Worm (Caenorhabditis elegans): Measurements from ENCODE around the gene fbxb-3.

fbxb-3 gene

ce11 chrIV:11871083-11871482, 32.3 kb downstream of the fbxb-3 start (continued):
- TF ChIP-seq nhr-129 (tag; optimal IDR thresholded peaks at IDR 0.05) (peak; percentile 16), nhr-11 (tag; optimal IDR thresholded peaks at IDR 0.05) (no peak), nhr-6 (tag; optimal IDR thresholded peaks at IDR 0.05) (no peak), dmd-4 (tag; optimal IDR thresholded peaks at IDR 0.05) (no peak), fos-1 (tag; optimal IDR thresholded peaks at IDR 0.05) (peak; percentile 19), unc-55 (GFP tag; optimal IDR thresholded peaks at IDR 0.05) (peak; percentile 50)

ce11 chrIV:11871898-11872297, 33.1 kb downstream of the fbxb-3 start:
- TF ChIP-seq snpc-4 (tag; optimal IDR thresholded peaks at IDR 0.05) (no peak), skn-1 (tag; optimal IDR thresholded peaks at IDR 0.05) (no peak), sma-3 (GFP tag; optimal IDR thresholded peaks at IDR 0.05) (no peak), ceh-16 (tag; optimal IDR thresholded peaks at IDR 0.05) (no peak), C34F6.9 (tag; optimal IDR thresholded peaks at IDR 0.05) (no peak), unc-62 (GFP tag; optimal IDR thresholded peaks at IDR 0.05) (no peak), lin-11 (tag; optimal IDR thresholded peaks at IDR 0.05) (no peak), unc-55 (GFP tag; optimal IDR thresholded peaks at IDR 0.05) (no peak), nhr-11 (tag; optimal IDR thresholded peaks at IDR 0.05) (no peak), nhr-23 (tag; optimal IDR thresholded peaks at IDR 0.05) (no peak), nhr-25 (tag; optimal IDR thresholded peaks at IDR 0.05) (no peak), nhr-77 (tag; optimal IDR thresholded peaks at IDR 0.05) (no peak), ama-1 (optimal IDR thresholded peaks at IDR 0.05) (no peak), sem-4 (tag; optimal IDR thresholded peaks at IDR 0.05) (no peak), lin-13 (GFP tag; optimal IDR thresholded peaks at IDR 0.05) (no peak), ztf-11 (tag; optimal IDR thresholded peaks at IDR 0.05) (no peak), nhr-129 (tag; optimal IDR thresholded peaks at IDR 0.05) (no peak)

ce11 chrIV:11877674-11878073, 38.9 kb downstream of the fbxb-3 start, which contains the start of gene pph-2:
Gene pph-2 (minus strand): TSS chrIV:11877774.
- TF ChIP-seq ztf-4 (tag; optimal IDR thresholded peaks at IDR 0.05) = no peak
- TF ChIP-seq ama-1 (optimal IDR thresholded peaks at IDR 0.05) = no peak
- TF ChIP-seq crh-2 (tag; optimal IDR thresholded peaks at IDR 0.05) = no peak
- TF ChIP-seq ceh-16 (tag; optimal IDR thresholded peaks at IDR 0.05) = no peak
- TF ChIP-seq peb-1 (tag; optimal IDR thresholded peaks at IDR 0.05) = no peak
- no peak for TF ChIP-seq ztf-1 (GFP tag; conservative IDR thresholded peaks at IDR 0.05)
- TF ChIP-seq gmeb-1 (tag; optimal IDR thresholded peaks at IDR 0.05) = no peak
- TF ChIP-seq R02D3.7 (tag; optimal IDR thresholded peaks at IDR 0.05) = no peak
- TF ChIP-seq nhr-6 (tag; optimal IDR thresholded peaks at IDR 0.05) = no peak
- TF ChIP-seq sma-9 (GFP tag; optimal IDR thresholded peaks at IDR 0.05) = no peak
- no peak for TF ChIP-seq sma-9 (tag; optimal IDR thresholded peaks at IDR 0.05)
- no peak for TF ChIP-seq Y55F3AM.14 (GFP tag; optimal IDR thresholded peaks at IDR 0.05)
- TF ChIP-seq ztf-11 (tag; optimal IDR thresholded peaks at IDR 0.05) = no peak

ce11 chrIV:11878249-11878648, 39.5 kb downstream of the fbxb-3 start, which contains the start of gene cutl-27:
Gene cutl-27 (plus strand): TSS chrIV:11878549.
- TF ChIP-seq nhr-23 (tag; optimal IDR thresholded peaks at IDR 0.05) = no peak
- no peak for TF ChIP-seq blmp-1 (tag; optimal IDR thresholded peaks at IDR 0.05; ENCODE audit: insufficient read depth)
- no peak for TF ChIP-seq nhr-12 (tag; optimal IDR thresholded peaks at IDR 0.05)
- TF ChIP-seq lin-13 (GFP tag; optimal IDR thresholded peaks at IDR 0.05) = no peak
- no peak for TF ChIP-seq skn-1 (tag; optimal IDR thresholded peaks at IDR 0.05)
- no peak for TF ChIP-seq ceh-82 (tag; optimal IDR thresholded peaks at IDR 0.05)
- no peak for TF ChIP-seq gmeb-1 (tag; optimal IDR thresholded peaks at IDR 0.05)

ce11 chrIV:11882534-11882933, 43.8 kb downstream of the fbxb-3 start:
- TF ChIP-seq unc-55 (GFP tag; optimal IDR thresholded peaks at IDR 0.05) (no peak), elt-1 (tag; optimal IDR thresholded peaks at IDR 0.05) (peak; percentile 67), ama-1 (optimal IDR thresholded peaks at IDR 0.05) (no peak), ceh-16 (tag; optimal IDR thresholded peaks at IDR 0.05) (peak; percentile 73), sma-9 (GFP tag; optimal IDR thresholded peaks at IDR 0.05) (peak; percentile 58), sma-9 (tag; optimal IDR thresholded peaks at IDR 0.05) (no peak)

ce11 chrIV:11883478-11883877, 44.7 kb downstream of the fbxb-3 start:
- peak; percentile 48 for TF ChIP-seq nhr-21 (tag; optimal IDR thresholded peaks at IDR 0.05)
- no peak for TF ChIP-seq F13H6.1 (tag; optimal IDR thresholded peaks at IDR 0.05)
- TF ChIP-seq blmp-1 (tag; optimal IDR thresholded peaks at IDR 0.05; ENCODE audit: insufficient read depth) = peak; percentile 62
- peak; percentile 15 for TF ChIP-seq sma-9 (GFP tag; optimal IDR thresholded peaks at IDR 0.05)
- no peak for TF ChIP-seq sma-9 (tag; optimal IDR thresholded peaks at IDR 0.05)
- TF ChIP-seq skn-1 (tag; optimal IDR thresholded peaks at IDR 0.05) = no peak
- TF ChIP-seq fos-1 (tag; optimal IDR thresholded peaks at IDR 0.05) = peak; percentile 9
